Fruit fly (Drosophila melanogaster) whole organism, embryonic: ENCODE results near the gene wapl.

Source experiments
- Atf3 ChIP-seq: fragments of 200-800 bp; sonication (Bioruptor generic); optimal IDR thresholded peaks from 3 replicates; lab custom pipeline; 2016; ENCODE audit warnings: missing biosample characterization, missing genetic modification characterization
- Blimp-1 ChIP-seq: fragments of 200-800 bp; sonication (Bioruptor generic); optimal IDR thresholded peaks from 3 replicates; lab custom pipeline; 2018; ENCODE audit warnings: missing biosample characterization, missing genetic modification characterization, mild to moderate bottlenecking, moderate library complexity, missing genetic modification reagents
- CG10267 ChIP-seq: fragments of 200-800 bp; sonication (Bioruptor generic); optimal IDR thresholded peaks from 2 replicates; lab custom pipeline; 2018; ENCODE audit warnings: missing biosample characterization, mild to moderate bottlenecking, missing genetic modification characterization, moderate library complexity
- CG10321 ChIP-seq: fragments of 200-800 bp; sonication (Bioruptor generic); IDR thresholded peaks from 2 replicates; pipeline ENCODE4 v1.3.6; 2022; ENCODE audit warnings: missing biosample characterization, missing genetic modification characterization
- CG11398 ChIP-seq: fragments of 200-800 bp; sonication (Bioruptor generic); optimal IDR thresholded peaks from 2 replicates; lab custom pipeline; 2016; ENCODE audit warnings: missing biosample characterization, missing genetic modification characterization
- CG1233 ChIP-seq: fragments of 200-800 bp; sonication (Bioruptor generic); optimal IDR thresholded peaks from 4 replicates; lab custom pipeline; 2018; ENCODE audit warnings: missing biosample characterization, mild to moderate bottlenecking, missing genetic modification characterization
- CG13894 ChIP-seq: fragments of 200-800 bp; sonication (Bioruptor generic); optimal IDR thresholded peaks from 3 replicates; lab custom pipeline; 2018; ENCODE audit warnings: missing biosample characterization, mild to moderate bottlenecking, missing genetic modification characterization, moderate library complexity
- CG14014 ChIP-seq: fragments of 200-800 bp; sonication (Bioruptor generic); IDR thresholded peaks from 2 replicates; pipeline ENCODE4 v1.3.6; 2022; ENCODE audit warnings: missing biosample characterization, missing genetic modification characterization
- CG17359 ChIP-seq: fragments of 200-800 bp; sonication (Bioruptor generic); optimal IDR thresholded peaks from 3 replicates; lab custom pipeline; 2018; ENCODE audit warnings: missing biosample characterization, mild to moderate bottlenecking, missing genetic modification characterization, moderate library complexity
- CG17829 ChIP-seq: fragments of 200-800 bp; optimal IDR thresholded peaks from 2 replicates; lab custom pipeline; 2019; ENCODE audit warnings: missing biosample characterization, mild to moderate bottlenecking, missing genetic modification characterization, moderate library complexity
- CG2678 ChIP-seq: fragments of 200-800 bp; sonication (Bioruptor generic); optimal IDR thresholded peaks from 3 replicates; lab custom pipeline; 2019; ENCODE audit warnings: missing biosample characterization, mild to moderate bottlenecking, missing genetic modification characterization, moderate library complexity
- CG3838 ChIP-seq: fragments of 200-800 bp; sonication (Bioruptor generic); optimal IDR thresholded peaks from 3 replicates; lab custom pipeline; 2016; ENCODE audit warnings: missing biosample characterization, missing genetic modification characterization
- CG42726 ChIP-seq: fragments of 200-800 bp; sonication (Bioruptor generic); IDR thresholded peaks from 2 replicates; pipeline ENCODE4 v1.3.6; 2022; ENCODE audit warnings: missing biosample characterization, missing genetic modification characterization; ENCODE audit not compliant: partially characterized antibody
- CG7987 ChIP-seq: fragments of 200-800 bp; sonication (Bioruptor generic); optimal IDR thresholded peaks from 2 replicates; lab custom pipeline; 2018; ENCODE audit warnings: missing biosample characterization, mild to moderate bottlenecking, missing genetic modification characterization, moderate library complexity
- CG9932 ChIP-seq: fragments of 200-800 bp; sonication (Bioruptor generic); IDR thresholded peaks from 2 replicates; pipeline ENCODE4 v1.3.6; 2022; ENCODE audit warnings: missing biosample characterization, missing genetic modification characterization
- Dek ChIP-seq: fragments of 200-800 bp; sonication (Bioruptor generic); optimal IDR thresholded peaks from 3 replicates; lab custom pipeline; 2019; ENCODE audit warnings: missing biosample characterization, mild to moderate bottlenecking, missing genetic modification characterization, moderate library complexity
- Gsc ChIP-seq: fragments of 200-800 bp; sonication (Bioruptor generic); IDR thresholded peaks from 2 replicates; pipeline ENCODE4 v1.3.6; 2022; ENCODE audit warnings: missing biosample characterization, missing genetic modification characterization
- HHEX ChIP-seq: fragments of 200-800 bp; sonication (Bioruptor generic); optimal IDR thresholded peaks from 3 replicates; lab custom pipeline; 2017; ENCODE audit warnings: missing biosample characterization, mild to moderate bottlenecking, missing genetic modification characterization, missing genetic modification reagents
- HLHmδ ChIP-seq: fragments of 200-800 bp; sonication (Bioruptor generic); optimal IDR thresholded peaks from 2 replicates; lab custom pipeline; 2018; ENCODE audit warnings: missing biosample characterization, mild to moderate bottlenecking, missing genetic modification characterization, moderate library complexity
- Hr51 ChIP-seq, 2 experiments: fragments of 200-800 bp; sonication (Bioruptor generic); optimal IDR thresholded peaks; 2 replicates in 1 of 2; 3 replicates in 1 of 2; lab custom pipeline; 2016 to 2018; ENCODE audit warnings: missing biosample characterization in 2 of 2, missing genetic modification characterization in 2 of 2, mild to moderate bottlenecking in 1 of 2, moderate library complexity in 1 of 2
- Hr78 ChIP-seq, 2 experiments: fragments of 200-800 bp in 1 of 2; fragments of >200 bp in 1 of 2; sonication (Bioruptor generic) in 1 of 2; optimal IDR thresholded peaks; 2 replicates each; lab custom pipeline; 2017 to 2019; ENCODE audit warnings: missing biosample characterization in 2 of 2, missing genetic modification characterization in 2 of 2, mild to moderate bottlenecking in 1 of 2, moderate library complexity in 1 of 2
- Hsf ChIP-seq: fragments of 200-800 bp; sonication (Bioruptor generic); optimal IDR thresholded peaks from 3 replicates; lab custom pipeline; 2016; ENCODE audit warnings: missing biosample characterization, missing genetic modification characterization
- MBD-R2 ChIP-seq: fragments of 200-800 bp; sonication (Bioruptor generic); IDR thresholded peaks from 2 replicates; pipeline ENCODE4 v1.3.6; 2022; ENCODE audit warnings: missing biosample characterization, missing genetic modification characterization
- Opbp ChIP-seq: fragments of 200-800 bp; sonication (Bioruptor generic); IDR thresholded peaks from 3 replicates; pipeline ENCODE4 v1.3.6; 2022; ENCODE audit warnings: missing biosample characterization, missing genetic modification characterization; ENCODE audit not compliant: partially characterized antibody
- ac ChIP-seq: fragments of 200-800 bp; sonication (Bioruptor generic); optimal IDR thresholded peaks from 3 replicates; lab custom pipeline; 2017; ENCODE audit warnings: missing biosample characterization, mild to moderate bottlenecking, missing genetic modification characterization
- bab2 ChIP-seq: fragments of 200-800 bp; sonication (Bioruptor generic); optimal IDR thresholded peaks from 2 replicates; lab custom pipeline; 2016; ENCODE audit warnings: missing biosample characterization, missing genetic modification characterization
- cad ChIP-seq: fragments of >200 bp; optimal IDR thresholded peaks from 2 replicates; lab custom pipeline; 2017; ENCODE audit warnings: missing biosample characterization, missing genetic modification characterization
- crc ChIP-seq: fragments of 200-800 bp; sonication (Bioruptor generic); optimal IDR thresholded peaks from 2 replicates; lab custom pipeline; 2016; ENCODE audit warnings: missing biosample characterization, missing genetic modification characterization
- crol ChIP-seq: fragments of 200-800 bp; sonication (Bioruptor generic); IDR thresholded peaks from 2 replicates; pipeline ENCODE4 v1.3.6; 2022; ENCODE audit warnings: missing biosample characterization, missing genetic modification characterization
- dan ChIP-seq: fragments of 200-800 bp; sonication (Bioruptor generic); IDR thresholded peaks from 2 replicates; pipeline ENCODE4 v1.3.6; 2022; ENCODE audit warnings: missing biosample characterization, missing genetic modification characterization
- exex ChIP-seq: fragments of 200-800 bp; sonication (Bioruptor generic); optimal IDR thresholded peaks from 4 replicates; lab custom pipeline; 2018; ENCODE audit warnings: missing biosample characterization, mild to moderate bottlenecking, missing genetic modification characterization, moderate library complexity
- fd96Cb ChIP-seq: fragments of 200-800 bp; sonication (Bioruptor generic); optimal IDR thresholded peaks from 2 replicates; lab custom pipeline; 2018; ENCODE audit warnings: missing biosample characterization, mild to moderate bottlenecking, missing genetic modification characterization, moderate library complexity
- fru ChIP-seq: fragments of >200 bp; optimal IDR thresholded peaks from 2 replicates; lab custom pipeline; 2017
- gce ChIP-seq: fragments of 200-800 bp; sonication (Bioruptor generic); IDR thresholded peaks from 3 replicates; pipeline ENCODE4 v1.3.6; 2022; ENCODE audit warnings: missing biosample characterization, missing genetic modification characterization
- hkb ChIP-seq, 2 experiments: fragments of 200-800 bp in 1 of 2; fragments of >200 bp in 1 of 2; sonication (Bioruptor generic) in 1 of 2; IDR thresholded peaks in 1 of 2; optimal IDR thresholded peaks in 1 of 2; 2 replicates each; pipeline versions ENCODE4 v1.3.6 to Lab custom; 2017 to 2022; ENCODE audit warnings: missing biosample characterization in 1 of 2, missing genetic modification characterization in 1 of 2
- jumu ChIP-seq: fragments of 200-800 bp; sonication (Bioruptor generic); optimal IDR thresholded peaks from 3 replicates; lab custom pipeline; 2016; ENCODE audit warnings: missing biosample characterization, missing genetic modification characterization
- lilli ChIP-seq: fragments of 200-800 bp; sonication (Bioruptor generic); optimal IDR thresholded peaks from 3 replicates; lab custom pipeline; 2016; ENCODE audit warnings: missing biosample characterization, missing genetic modification characterization
- lola ChIP-seq, 3 experiments: fragments of >200 bp in 2 of 3; fragments of 200-800 bp in 1 of 3; sonication (Bioruptor generic) in 1 of 3; optimal IDR thresholded peaks; 2 replicates each; lab custom pipeline; 2017 to 2019; ENCODE audit warnings: missing biosample characterization in 3 of 3, missing genetic modification characterization in 3 of 3, mild to moderate bottlenecking in 1 of 3, moderate library complexity in 1 of 3
- maf-S ChIP-seq: fragments of 200-800 bp; sonication (Bioruptor generic); optimal IDR thresholded peaks from 2 replicates; lab custom pipeline; 2016; ENCODE audit warnings: missing biosample characterization, missing genetic modification characterization
- nerfin-2 ChIP-seq: fragments of 200-800 bp; sonication (Bioruptor generic); IDR thresholded peaks from 2 replicates; pipeline ENCODE4 v1.3.6; 2022; ENCODE audit warnings: missing biosample characterization, missing genetic modification characterization; ENCODE audit not compliant: partially characterized antibody
- nmo ChIP-seq: fragments of 200-800 bp; sonication (Bioruptor generic); optimal IDR thresholded peaks from 2 replicates; lab custom pipeline; 2018; ENCODE audit warnings: missing biosample characterization, mild to moderate bottlenecking, missing genetic modification characterization, moderate library complexity
- onecut ChIP-seq: fragments of 200-800 bp; sonication (Bioruptor generic); IDR thresholded peaks from 2 replicates; pipeline ENCODE4 v1.3.6; 2022; ENCODE audit warnings: missing biosample characterization, missing genetic modification characterization
- peb ChIP-seq: fragments of 200-800 bp; sonication (Bioruptor generic); IDR thresholded peaks from 2 replicates; pipeline ENCODE4 v1.3.6; 2022; ENCODE audit warnings: missing biosample characterization, missing genetic modification characterization
- repo ChIP-seq: fragments of 200-800 bp; sonication (Bioruptor generic); optimal IDR thresholded peaks from 2 replicates; lab custom pipeline; 2016; ENCODE audit warnings: missing biosample characterization, missing genetic modification characterization
- sens ChIP-seq: fragments of 200-800 bp; sonication (Bioruptor generic); peaks from one replicate; lab custom pipeline; 2016; ENCODE audit warnings: missing biosample characterization, missing genetic modification characterization
- slou ChIP-seq: fragments of 200-800 bp; sonication (Bioruptor generic); optimal IDR thresholded peaks from 3 replicates; lab custom pipeline; 2016; ENCODE audit warnings: missing biosample characterization, missing genetic modification characterization
- stwl ChIP-seq: fragments of 200-800 bp; sonication (Bioruptor generic); optimal IDR thresholded peaks from 3 replicates; lab custom pipeline; 2018; ENCODE audit warnings: missing biosample characterization, mild to moderate bottlenecking, missing genetic modification characterization, moderate library complexity
- trem ChIP-seq: fragments of 200-800 bp; optimal IDR thresholded peaks from 3 replicates; lab custom pipeline; 2019; ENCODE audit warnings: missing biosample characterization, mild to moderate bottlenecking, missing genetic modification characterization, moderate library complexity
- tup ChIP-seq: fragments of 200-800 bp; sonication (Bioruptor generic); optimal IDR thresholded peaks from 2 replicates; lab custom pipeline; 2016; ENCODE audit warnings: missing biosample characterization, mild to moderate bottlenecking, missing genetic modification characterization, moderate library complexity
- zen ChIP-seq: fragments of 200-800 bp; sonication (Bioruptor generic); optimal IDR thresholded peaks from 3 replicates; lab custom pipeline; 2018; ENCODE audit warnings: missing biosample characterization, mild to moderate bottlenecking, missing genetic modification characterization, moderate library complexity
- zfh2 ChIP-seq: fragments of 200-800 bp; sonication (Bioruptor generic); optimal IDR thresholded peaks from 2 replicates; lab custom pipeline; 2016; ENCODE audit warnings: missing biosample characterization, missing genetic modification characterization

wapl gene

DNA sequence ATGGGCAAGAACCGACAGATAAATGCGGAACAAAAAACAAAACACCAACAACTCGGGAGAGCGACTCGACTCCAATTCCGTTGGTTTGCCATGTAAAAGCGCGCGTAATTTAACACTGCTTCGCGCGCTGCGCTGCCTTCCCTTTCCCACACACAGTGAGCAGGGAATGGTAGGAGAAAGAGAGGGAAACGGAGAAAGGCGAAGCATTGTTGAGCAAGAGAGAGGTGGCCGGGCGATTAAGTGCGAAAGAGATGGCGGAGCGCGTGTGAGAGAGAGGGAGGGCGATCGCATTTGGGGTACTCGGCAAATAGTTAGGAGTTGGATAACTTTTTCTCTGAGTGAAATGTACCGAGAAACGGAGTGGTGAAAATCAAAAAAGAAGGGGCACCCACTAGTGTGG lies 2.9 kb downstream of the wapl start (continued):
- no peak for TF ChIP-seq Hr51 (GFP tag; optimal IDR thresholded peaks at IDR 0.05; lab: Kevin White, UChicago)
- no peak for TF ChIP-seq dan (GFP tag; lab: Robert Waterston, UW)
- TF ChIP-seq Blimp-1, result no peak
- no peak for TF ChIP-seq HHEX
- TF ChIP-seq CG3838 (GFP tag; lab: Kevin White, UChicago), result no peak
- TF ChIP-seq CG17829 (tag; lab: Kevin White, UChicago), result peak; percentile 32
- TF ChIP-seq CG14014 (GFP tag; lab: Robert Waterston, UW), result no peak
- TF ChIP-seq CG11398, result no peak
- peak; percentile 89 for TF ChIP-seq CG10321 (GFP tag; lab: Robert Waterston, UW)
- no peak for TF ChIP-seq zfh2 (GFP tag; lab: Kevin White, UChicago)
- no peak for TF ChIP-seq Gsc (GFP tag; lab: Robert Waterston, UW)
- TF ChIP-seq maf-S, result no peak
- no peak for TF ChIP-seq CG1233 (GFP tag; lab: Kevin White, UChicago)
- TF ChIP-seq nmo (GFP tag; lab: Kevin White, UChicago), result peak; percentile 20
- TF ChIP-seq slou (GFP tag; lab: Kevin White, UChicago), result no peak
- TF ChIP-seq sens (GFP tag; lab: Kevin White, UChicago), result peak; percentile 76
- TF ChIP-seq Opbp (GFP tag; lab: Robert Waterston, UW), result 0 out of 3 replicates have a peak, but pooled peaks have one; percentile 42
- TF ChIP-seq Hr78 (GFP tag; optimal IDR thresholded peaks at IDR 0.05; lab: Kevin White, UChicago), result no peak
- no peak for TF ChIP-seq lilli (GFP tag; lab: Kevin White, UChicago)
- TF ChIP-seq fd96Cb, result no peak
- TF ChIP-seq CG10267 (tag; lab: Kevin White, UChicago), result peak; percentile 20
- no peak for TF ChIP-seq CG7987 (GFP tag; lab: Kevin White, UChicago)
- no peak for TF ChIP-seq CG13894 (tag; lab: Kevin White, UChicago)
- TF ChIP-seq CG2678 (tag; lab: Kevin White, UChicago), result no peak
- TF ChIP-seq lola (GFP tag; optimal IDR thresholded peaks at IDR 0.05; lab: Kevin White, UChicago), result no peak
- TF ChIP-seq crc (GFP tag; lab: Kevin White, UChicago), result no peak
- no peak for TF ChIP-seq trem (tag; lab: Kevin White, UChicago)
- peak; percentile 97 for TF ChIP-seq crol
- TF ChIP-seq tup (GFP tag; lab: Kevin White, UChicago), result no peak
- TF ChIP-seq repo, result no peak
- TF ChIP-seq HLHmδ, result no peak
- no peak for TF ChIP-seq CG17359
- no peak for TF ChIP-seq Atf3 (GFP tag; lab: Kevin White, UChicago)
- no peak for TF ChIP-seq jumu (GFP tag; lab: Kevin White, UChicago)
- TF ChIP-seq bab2, result no peak
- TF ChIP-seq onecut (GFP tag; lab: Robert Waterston, UW), result no peak
- no peak for TF ChIP-seq cad
- TF ChIP-seq nerfin-2, result no peak
- TF ChIP-seq ac (GFP tag; lab: Kevin White, UChicago), result no peak
- TF ChIP-seq gce (GFP tag; lab: Robert Waterston, UW), result no peak
- no peak for TF ChIP-seq hkb (optimal IDR thresholded peaks at IDR 0.05; lab: Kevin White, UChicago)
- TF ChIP-seq hkb (GFP tag; IDR thresholded peaks at IDR 0.05; lab: Robert Waterston, UW), result no peak
- no peak for TF ChIP-seq Dek (tag; lab: Kevin White, UChicago)
- no peak for TF ChIP-seq peb (GFP tag; lab: Robert Waterston, UW)
- TF ChIP-seq CG42726 (GFP tag; lab: Robert Waterston, UW), result no peak
- peak; percentile 20 for TF ChIP-seq stwl (tag; lab: Kevin White, UChicago)
- TF ChIP-seq Hsf (GFP tag; lab: Kevin White, UChicago), result no peak
- TF ChIP-seq exex (tag; lab: Kevin White, UChicago), result peak; percentile 9
- TF ChIP-seq MBD-R2, result peak; percentile 19; the same call in 1 of the 2 replicates
- TF ChIP-seq fru (lab: Kevin White, UChicago), result no peak
- no peak for TF ChIP-seq zen
- TF ChIP-seq CG9932 (GFP tag; lab: Robert Waterston, UW), result no peak
